Fruit fly (Drosophila melanogaster) whole organism, embryonic: ENCODE results near the gene Hsp22.

Experiments
- Abd-B ChIP-seq: fragments of 200-800 bp; sonication (Bioruptor generic); optimal IDR thresholded peaks from 2 replicates; lab custom pipeline; 2018; ENCODE audit warnings: missing biosample characterization, mild to moderate bottlenecking, missing genetic modification characterization, moderate library complexity
- CG10543 ChIP-seq: fragments of 200-800 bp; sonication (Bioruptor generic); optimal IDR thresholded peaks from 3 replicates; lab custom pipeline; 2017; ENCODE audit warnings: missing biosample characterization, mild to moderate bottlenecking, missing genetic modification characterization, moderate library complexity
- CG11504 ChIP-seq: fragments of 200-800 bp; sonication (Bioruptor generic); optimal IDR thresholded peaks from 3 replicates; lab custom pipeline; 2019; ENCODE audit warnings: missing biosample characterization, mild to moderate bottlenecking, missing genetic modification characterization, moderate library complexity
- CG12236 ChIP-seq: fragments of 200-800 bp; sonication (Bioruptor generic); optimal IDR thresholded peaks from 2 replicates; lab custom pipeline; 2016; ENCODE audit warnings: missing biosample characterization, missing genetic modification characterization
- CG12659 ChIP-seq: fragments of 200-800 bp; sonication (Bioruptor generic); optimal IDR thresholded peaks from 3 replicates; lab custom pipeline; 2017; ENCODE audit warnings: mild to moderate bottlenecking, missing biosample characterization, missing genetic modification reagents, missing genetic modification characterization
- CG14710 ChIP-seq: fragments of 200-800 bp; sonication (Bioruptor generic); optimal IDR thresholded peaks from 3 replicates; lab custom pipeline; 2019; ENCODE audit warnings: missing biosample characterization, mild to moderate bottlenecking, missing genetic modification characterization, moderate library complexity
- CG17328 ChIP-seq: fragments of 200-800 bp; sonication (Bioruptor generic); IDR thresholded peaks from 2 replicates; pipeline ENCODE4 v1.3.6; 2022; ENCODE audit warnings: missing biosample characterization, missing genetic modification characterization
- CG17359 ChIP-seq: fragments of 200-800 bp; sonication (Bioruptor generic); optimal IDR thresholded peaks from 3 replicates; lab custom pipeline; 2018; ENCODE audit warnings: missing biosample characterization, mild to moderate bottlenecking, missing genetic modification characterization, moderate library complexity
- CG18476 ChIP-seq: fragments of 200-800 bp; sonication (Bioruptor generic); optimal IDR thresholded peaks from 2 replicates; lab custom pipeline; 2016; ENCODE audit warnings: missing biosample characterization, mild to moderate bottlenecking, missing genetic modification characterization
- CG2129 ChIP-seq: fragments of 200-800 bp; sonication (Bioruptor generic); IDR thresholded peaks from 2 replicates; pipeline ENCODE4 v1.3.6; 2022; ENCODE audit warnings: missing biosample characterization, missing genetic modification characterization; ENCODE audit not compliant: partially characterized antibody
- CG32532 ChIP-seq: fragments of 200-800 bp; sonication (Bioruptor generic); IDR thresholded peaks from 2 replicates; pipeline ENCODE4 v1.3.6; 2022; ENCODE audit warnings: missing biosample characterization, missing genetic modification characterization
- CG33213 ChIP-seq: fragments of 200-800 bp; sonication (Bioruptor generic); optimal IDR thresholded peaks from 3 replicates; lab custom pipeline; 2016; ENCODE audit warnings: missing biosample characterization, missing genetic modification characterization
- CG34224 ChIP-seq: fragments of 200-800 bp; sonication (Bioruptor generic); IDR thresholded peaks from 3 replicates; pipeline ENCODE4 v1.3.6; 2022; ENCODE audit warnings: missing biosample characterization, missing genetic modification characterization; ENCODE audit not compliant: partially characterized antibody
- CG34376 ChIP-seq: fragments of 200-800 bp; sonication (Bioruptor generic); optimal IDR thresholded peaks from 2 replicates; lab custom pipeline; 2018; ENCODE audit warnings: missing biosample characterization, mild to moderate bottlenecking, missing genetic modification characterization
- CG6791 ChIP-seq: fragments of 200-800 bp; sonication (Bioruptor generic); IDR thresholded peaks from 3 replicates; pipeline ENCODE4 v1.3.6; 2022; ENCODE audit warnings: missing biosample characterization, missing genetic modification characterization; ENCODE audit not compliant: partially characterized antibody
- CG7357 ChIP-seq: fragments of 200-800 bp; sonication (Bioruptor generic); IDR thresholded peaks from 3 replicates; pipeline ENCODE4 v1.3.6; 2022; ENCODE audit warnings: missing biosample characterization, missing genetic modification characterization
- CHES-1-like ChIP-seq: fragments of 200-800 bp; sonication (Bioruptor generic); optimal IDR thresholded peaks from 2 replicates; lab custom pipeline; 2016; ENCODE audit warnings: missing biosample characterization, missing genetic modification characterization
- Dad ChIP-seq: fragments of 200-800 bp; sonication (Bioruptor generic); optimal IDR thresholded peaks from 3 replicates; lab custom pipeline; 2016; ENCODE audit warnings: missing biosample characterization, missing genetic modification characterization
- Fer1 ChIP-seq: fragments of 200-800 bp; sonication (Bioruptor generic); optimal IDR thresholded peaks from 2 replicates; lab custom pipeline; 2017; ENCODE audit warnings: missing biosample characterization, mild to moderate bottlenecking, missing genetic modification characterization
- HHEX ChIP-seq: fragments of 200-800 bp; sonication (Bioruptor generic); optimal IDR thresholded peaks from 3 replicates; lab custom pipeline; 2017; ENCODE audit warnings: missing biosample characterization, mild to moderate bottlenecking, missing genetic modification characterization, missing genetic modification reagents
- Hand ChIP-seq: fragments of 200-800 bp; sonication (Bioruptor generic); optimal IDR thresholded peaks from 2 replicates; lab custom pipeline; 2017; ENCODE audit warnings: mild to moderate bottlenecking, missing biosample characterization, missing genetic modification reagents, missing genetic modification characterization
- Hmr ChIP-seq: fragments of 200-800 bp; sonication (Bioruptor generic); optimal IDR thresholded peaks from 3 replicates; lab custom pipeline; 2017; ENCODE audit warnings: mild to moderate bottlenecking, missing biosample characterization, missing genetic modification reagents, missing genetic modification characterization
- Mad ChIP-seq: fragments of 200-800 bp; sonication (Bioruptor generic); optimal IDR thresholded peaks from 2 replicates; lab custom pipeline; 2016; ENCODE audit warnings: missing biosample characterization, missing genetic modification characterization
- Opbp ChIP-seq: fragments of 200-800 bp; sonication (Bioruptor generic); IDR thresholded peaks from 3 replicates; pipeline ENCODE4 v1.3.6; 2022; ENCODE audit warnings: missing biosample characterization, missing genetic modification characterization; ENCODE audit not compliant: partially characterized antibody
- YL-1 ChIP-seq: fragments of 200-800 bp; sonication (Bioruptor generic); optimal IDR thresholded peaks from 3 replicates; lab custom pipeline; 2017; ENCODE audit warnings: missing biosample characterization, mild to moderate bottlenecking, missing genetic modification characterization
- abd-A ChIP-seq: fragments of 200-800 bp; sonication (Bioruptor generic); optimal IDR thresholded peaks from 3 replicates; lab custom pipeline; 2019; ENCODE audit warnings: missing biosample characterization, mild to moderate bottlenecking, missing genetic modification characterization, moderate library complexity
- ara ChIP-seq: fragments of 200-800 bp; sonication (Bioruptor generic); IDR thresholded peaks from 2 replicates; pipeline ENCODE4 v1.3.6; 2022; ENCODE audit warnings: missing biosample characterization, missing genetic modification characterization
- br ChIP-seq: fragments of >200 bp; optimal IDR thresholded peaks from 2 replicates; lab custom pipeline; 2017
- bsh ChIP-seq, 2 experiments: fragments of 200-800 bp; sonication (Bioruptor generic); optimal IDR thresholded peaks; 2 replicates each; lab custom pipeline; 2017 to 2018; ENCODE audit warnings: mild to moderate bottlenecking in 2 of 2, missing biosample characterization in 2 of 2, missing genetic modification characterization in 2 of 2, moderate library complexity in 1 of 2
- crol ChIP-seq: fragments of 200-800 bp; sonication (Bioruptor generic); IDR thresholded peaks from 2 replicates; pipeline ENCODE4 v1.3.6; 2022; ENCODE audit warnings: missing biosample characterization, missing genetic modification characterization
- crp ChIP-seq, 2 experiments: fragments of 200-800 bp; sonication (Bioruptor generic); optimal IDR thresholded peaks; 2 replicates in 1 of 2; 3 replicates in 1 of 2; lab custom pipeline; 2017; ENCODE audit warnings: missing biosample characterization in 2 of 2, missing genetic modification characterization in 2 of 2, mild to moderate bottlenecking in 1 of 2, moderate library complexity in 1 of 2
- danr ChIP-seq: fragments of 200-800 bp; sonication (Bioruptor generic); IDR thresholded peaks from 2 replicates; pipeline ENCODE4 v1.3.6; 2022; ENCODE audit warnings: missing biosample characterization, missing genetic modification characterization
- ewg ChIP-seq: fragments of 200-800 bp; sonication (Bioruptor generic); optimal IDR thresholded peaks from 3 replicates; lab custom pipeline; 2017; ENCODE audit warnings: mild to moderate bottlenecking, missing biosample characterization, missing genetic modification reagents, missing genetic modification characterization
- fd102C ChIP-seq: fragments of 200-800 bp; sonication (Bioruptor generic); optimal IDR thresholded peaks from 2 replicates; lab custom pipeline; 2018; ENCODE audit warnings: missing biosample characterization, mild to moderate bottlenecking, missing genetic modification characterization, moderate library complexity
- fru ChIP-seq: fragments of >200 bp; optimal IDR thresholded peaks from 2 replicates; lab custom pipeline; 2017
- gce ChIP-seq: fragments of 200-800 bp; sonication (Bioruptor generic); IDR thresholded peaks from 3 replicates; pipeline ENCODE4 v1.3.6; 2022; ENCODE audit warnings: missing biosample characterization, missing genetic modification characterization
- kni ChIP-seq: fragments of 200-800 bp; sonication (Bioruptor generic); optimal IDR thresholded peaks from 3 replicates; lab custom pipeline; 2017; ENCODE audit warnings: mild to moderate bottlenecking, missing biosample characterization, missing genetic modification reagents, missing genetic modification characterization
- nau ChIP-seq: fragments of 200-800 bp; sonication (Bioruptor generic); optimal IDR thresholded peaks from 3 replicates; lab custom pipeline; 2017; ENCODE audit warnings: missing biosample characterization, mild to moderate bottlenecking, missing genetic modification characterization, missing genetic modification reagents
- odd ChIP-seq: fragments of 200-800 bp; sonication (Bioruptor generic); optimal IDR thresholded peaks from 2 replicates; lab custom pipeline; 2017; ENCODE audit warnings: missing biosample characterization, mild to moderate bottlenecking, missing genetic modification characterization
- pan ChIP-seq, 4 experiments: fragments of >200 bp in 3 of 4; fragments of 200-800 bp in 1 of 4; sonication (Bioruptor generic) in 1 of 4; optimal IDR thresholded peaks in 3 of 4; IDR thresholded peaks in 1 of 4; 2 replicates each; pipeline versions ENCODE4 v1.3.6 to Lab custom; 2017 to 2022; ENCODE audit warnings: missing biosample characterization in 2 of 4, missing genetic modification characterization in 2 of 4, mixed read lengths in 1 of 4
- pum ChIP-seq: fragments of 200-800 bp; sonication (Bioruptor generic); optimal IDR thresholded peaks from 2 replicates; lab custom pipeline; 2016; ENCODE audit warnings: missing biosample characterization, missing genetic modification characterization
- pzg ChIP-seq: fragments of 200-800 bp; sonication (Bioruptor generic); optimal IDR thresholded peaks from 3 replicates; lab custom pipeline; 2018; ENCODE audit warnings: missing biosample characterization, mild to moderate bottlenecking, missing genetic modification characterization, moderate library complexity
- sc ChIP-seq, 3 experiments: fragments of >200 bp in 2 of 3; fragments of 200-800 bp in 1 of 3; sonication (Bioruptor generic) in 1 of 3; optimal IDR thresholded peaks; 2 replicates in 2 of 3; 3 replicates in 1 of 3; lab custom pipeline; 2017; ENCODE audit warnings: mild to moderate bottlenecking in 1 of 3, missing biosample characterization in 1 of 3, missing genetic modification characterization in 1 of 3, missing genetic modification reagents in 1 of 3
- sqz ChIP-seq: fragments of 200-800 bp; sonication (Bioruptor generic); optimal IDR thresholded peaks from 3 replicates; lab custom pipeline; 2018; ENCODE audit warnings: missing biosample characterization, mild to moderate bottlenecking, missing genetic modification characterization
- unpg ChIP-seq: fragments of 200-800 bp; sonication (Bioruptor generic); optimal IDR thresholded peaks from 3 replicates; lab custom pipeline; 2018; ENCODE audit warnings: missing biosample characterization, mild to moderate bottlenecking, missing genetic modification characterization, moderate library complexity
- zen ChIP-seq: fragments of 200-800 bp; sonication (Bioruptor generic); optimal IDR thresholded peaks from 3 replicates; lab custom pipeline; 2018; ENCODE audit warnings: missing biosample characterization, mild to moderate bottlenecking, missing genetic modification characterization, moderate library complexity

The Hsp22 gene

DNA sequence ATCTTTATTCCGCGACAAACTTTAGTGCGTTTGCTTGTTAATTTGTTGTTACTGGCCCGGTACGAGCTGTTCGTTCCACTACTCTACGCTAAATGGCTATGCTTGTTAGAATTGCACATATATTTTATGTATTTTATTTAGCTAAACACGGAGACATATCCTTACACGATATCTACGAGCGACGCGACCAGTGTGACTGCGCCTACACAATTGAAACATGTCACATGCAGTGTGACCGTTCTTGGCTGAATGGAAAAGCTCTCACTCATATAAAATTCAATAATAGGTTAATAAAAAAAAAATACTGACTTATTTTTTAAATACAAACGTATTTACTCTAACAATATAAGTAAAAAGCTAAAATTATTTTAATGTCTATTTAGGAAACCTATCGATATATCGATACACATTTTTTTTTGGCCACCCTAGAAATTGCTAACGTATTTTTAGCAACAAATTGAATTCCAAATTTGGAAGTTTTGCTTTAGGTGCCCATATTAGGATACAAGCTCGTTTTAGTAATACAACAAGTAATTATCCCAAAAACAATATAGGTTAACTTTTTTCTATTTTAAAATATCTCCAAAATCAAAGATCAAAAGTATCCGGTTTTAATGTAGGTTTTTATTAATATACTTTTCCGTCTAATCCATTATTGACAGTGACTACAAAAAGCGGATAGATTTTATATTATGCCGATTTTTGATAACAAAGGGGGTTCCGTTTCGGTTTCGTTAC is 26.5 kb downstream of the Hsp22 start, which contains the start of gene CG4080 (continued):
- no peak for TF ChIP-seq danr (GFP tag; lab: Robert Waterston, UW)
- no peak for TF ChIP-seq br (lab: Kevin White, UChicago)
- TF ChIP-seq Abd-B (GFP tag; lab: Kevin White, UChicago) = peak; percentile 15
- peak; percentile 65; the same call in 1 of the 3 replicates for TF ChIP-seq Opbp (GFP tag; lab: Robert Waterston, UW)
- TF ChIP-seq CG33213 = peak; percentile 25
- TF ChIP-seq CG34224 (GFP tag; lab: Robert Waterston, UW) = peak; percentile 69
- TF ChIP-seq Hand = no peak
- peak; percentile 26 for TF ChIP-seq Mad (GFP tag; lab: Kevin White, UChicago)
- peak; percentile 78 for TF ChIP-seq CG12659 (GFP tag; lab: Kevin White, UChicago)
- TF ChIP-seq crp (GFP tag; optimal IDR thresholded peaks at IDR 0.05; lab: Kevin White, UChicago) = peak in 1 of 2 experiments; percentile 4
- peak in 1 of 2 experiments; percentile 22 for TF ChIP-seq bsh (GFP tag; optimal IDR thresholded peaks at IDR 0.05; lab: Kevin White, UChicago)
- 0 out of 3 replicates have a peak, but pooled peaks have one; percentile 5 for TF ChIP-seq gce (GFP tag; lab: Robert Waterston, UW)
- TF ChIP-seq CG32532 (GFP tag; lab: Robert Waterston, UW) = 0 out of 2 replicates have a peak, but pooled peaks have one; percentile 7
- TF ChIP-seq pan (optimal IDR thresholded peaks at IDR 0.05; lab: Kevin White, UChicago) = no peak
- TF ChIP-seq pan (GFP tag; optimal IDR thresholded peaks at IDR 0.05 in 1 of 2, IDR thresholded peaks at IDR 0.05 in 1 of 2) = peak in 1 of 2 experiments; percentile 7
- TF ChIP-seq CG14710 = peak; percentile 80
- peak; percentile 81 for TF ChIP-seq pzg (GFP tag; lab: Kevin White, UChicago)
- no peak for TF ChIP-seq fd102C (GFP tag; lab: Kevin White, UChicago)
- peak; percentile 65; the same call in 1 of the 3 replicates for TF ChIP-seq CG6791 (GFP tag; lab: Robert Waterston, UW)
- TF ChIP-seq CG7357 (GFP tag; lab: Robert Waterston, UW) = no peak
- TF ChIP-seq zen (tag; lab: Kevin White, UChicago) = peak; percentile 26
- TF ChIP-seq abd-A (tag; lab: Kevin White, UChicago) = peak; percentile 3
- TF ChIP-seq CG17359 (tag; lab: Kevin White, UChicago) = no peak
- no peak for TF ChIP-seq crol
- TF ChIP-seq ara (GFP tag; lab: Robert Waterston, UW) = no peak
- peak; percentile 32 for TF ChIP-seq sqz (GFP tag; lab: Kevin White, UChicago)
- peak; percentile 3 for TF ChIP-seq ewg (GFP tag; lab: Kevin White, UChicago)
- TF ChIP-seq CG34376 (GFP tag; lab: Kevin White, UChicago) = peak; percentile 55
- TF ChIP-seq Hmr (GFP tag; lab: Kevin White, UChicago) = peak; percentile 42
- TF ChIP-seq Fer1 (GFP tag; lab: Kevin White, UChicago) = peak; percentile 19
- no peak for TF ChIP-seq odd
- TF ChIP-seq unpg = peak; percentile 37
- TF ChIP-seq CG12236 (GFP tag; lab: Kevin White, UChicago) = no peak
- no peak for TF ChIP-seq sc (optimal IDR thresholded peaks at IDR 0.05; lab: Kevin White, UChicago)
- no peak for TF ChIP-seq sc (GFP tag; optimal IDR thresholded peaks at IDR 0.05; lab: Kevin White, UChicago)
- TF ChIP-seq CHES-1-like (GFP tag; lab: Kevin White, UChicago) = no peak
- peak; percentile 63 for TF ChIP-seq YL-1 (GFP tag; lab: Kevin White, UChicago)
- TF ChIP-seq pum (GFP tag; lab: Kevin White, UChicago) = no peak
- TF ChIP-seq CG11504 (tag; lab: Kevin White, UChicago) = no peak
- no peak for TF ChIP-seq kni
- TF ChIP-seq HHEX (GFP tag; lab: Kevin White, UChicago) = no peak
- TF ChIP-seq Dad (GFP tag; lab: Kevin White, UChicago) = no peak
- TF ChIP-seq CG10543 = peak; percentile 33
- no peak for TF ChIP-seq CG17328
- TF ChIP-seq fru (lab: Kevin White, UChicago) = no peak
- no peak for TF ChIP-seq nau (GFP tag; lab: Kevin White, UChicago)
- peak; percentile 62; the same call in 1 of the 2 replicates for TF ChIP-seq CG2129
- TF ChIP-seq CG18476 = peak; percentile 30
